Fruit fly (Drosophila melanogaster): Measurements from ENCODE around the gene Grx3.

The Grx3 gene

dm6 chr2L:13387255-13387654 lies 21.0 kb downstream of the Grx3 start, which contains the start of the genes Ing5 and CG7099 (continued):
- TF ChIP-seq peb (GFP tag; IDR thresholded peaks at IDR 0.05) (peak; percentile 94), CG4820 (GFP tag; optimal IDR thresholded peaks at IDR 0.05) (peak; percentile 94), trem (tag; optimal IDR thresholded peaks at IDR 0.05) (peak; percentile 95), CG7745 (tag; optimal IDR thresholded peaks at IDR 0.05) (peak; percentile 54), Rfx (GFP tag; IDR thresholded peaks at IDR 0.05) (peak; percentile 98), CG11398 (GFP tag; optimal IDR thresholded peaks at IDR 0.05) (peak; percentile 60), dati (GFP tag; IDR thresholded peaks at IDR 0.05) (peak; percentile 88), CG15514 (GFP tag; optimal IDR thresholded peaks at IDR 0.05) (peak; percentile 92), Ravus (GFP tag; IDR thresholded peaks at IDR 0.05) (peak; percentile 92), CG3163 (GFP tag; optimal IDR thresholded peaks at IDR 0.05) (peak; percentile 61), Tbp (GFP tag; optimal IDR thresholded peaks at IDR 0.05) (no peak), CG7271 (tag; optimal IDR thresholded peaks at IDR 0.05) (peak; percentile 89), Blimp-1 (GFP tag; optimal IDR thresholded peaks at IDR 0.05) (peak; percentile 94), Gug (GFP tag; IDR thresholded peaks at IDR 0.05) (peak; percentile 96), org-1 (GFP tag; optimal IDR thresholded peaks at IDR 0.05) (peak; percentile 84), abd-A (tag; optimal IDR thresholded peaks at IDR 0.05) (no peak), slbo (GFP tag; IDR thresholded peaks at IDR 0.05) (peak; percentile 99), sens-2 (GFP tag; IDR thresholded peaks at IDR 0.05) (peak; percentile 92), Xrp1 (GFP tag; IDR thresholded peaks at IDR 0.05) (peak; percentile 98), Dek (tag; optimal IDR thresholded peaks at IDR 0.05) (peak; percentile 94), CG6689 (GFP tag; IDR thresholded peaks at IDR 0.05) (peak; percentile 96), CG10462 (GFP tag; optimal IDR thresholded peaks at IDR 0.05) (peak; percentile 95), nom (GFP tag; optimal IDR thresholded peaks at IDR 0.05) (peak; percentile 82), CG32532 (GFP tag; IDR thresholded peaks at IDR 0.05) (peak; percentile 98), al (GFP tag; IDR thresholded peaks at IDR 0.05) (peak; percentile 97), HmgD (GFP tag; optimal IDR thresholded peaks at IDR 0.05) (peak; percentile 60), CG2199 (GFP tag; IDR thresholded peaks at IDR 0.05) (peak; percentile 94), shn (GFP tag; optimal IDR thresholded peaks at IDR 0.05) (peak; percentile 84), CG1647 (GFP tag; optimal IDR thresholded peaks at IDR 0.05) (peak; percentile 94), Aef1 (GFP tag; IDR thresholded peaks at IDR 0.05) (peak; percentile 98), CG15269 (tag; optimal IDR thresholded peaks at IDR 0.05) (peak; percentile 96), CG2120 (GFP tag; optimal IDR thresholded peaks at IDR 0.05) (peak; percentile 97), fd64A (GFP tag; optimal IDR thresholded peaks at IDR 0.05) (peak; percentile 77), mld (GFP tag; IDR thresholded peaks at IDR 0.05; ENCODE audit: partially characterized antibody) (no peak), hb (GFP tag; IDR thresholded peaks at IDR 0.05; ENCODE audit: partially characterized antibody) (peak; percentile 76; the same call in 2 of the 3 replicates), gt (GFP tag; IDR thresholded peaks at IDR 0.05) (peak; percentile 92), CG4404 (GFP tag; IDR thresholded peaks at IDR 0.05) (peak; percentile 96), sr (GFP tag; IDR thresholded peaks at IDR 0.05) (peak; percentile 76; the same call in 2 of the 3 replicates), CG10543 (GFP tag; optimal IDR thresholded peaks at IDR 0.05) (peak; percentile 92), CrebB (tag; optimal IDR thresholded peaks at IDR 0.05) (peak; percentile 89), exex (tag; optimal IDR thresholded peaks at IDR 0.05) (peak; percentile 97), D (optimal IDR thresholded peaks at IDR 0.05) (no peak), D (GFP tag; optimal IDR thresholded peaks at IDR 0.05) (peak; percentile 91), CG17361 (GFP tag; IDR thresholded peaks at IDR 0.05) (peak; percentile 97), CG7963 (GFP tag; IDR thresholded peaks at IDR 0.05; ENCODE audit: partially characterized antibody) (peak; percentile 45; the same call in 2 of the 3 replicates), CG12744 (GFP tag; optimal IDR thresholded peaks at IDR 0.05) (peak; percentile 90), CG17186 (GFP tag; optimal IDR thresholded peaks at IDR 0.05) (peak; percentile 89), Oaz (GFP tag; IDR thresholded peaks at IDR 0.05) (peak; percentile 92), cato (GFP tag; optimal IDR thresholded peaks at IDR 0.05; ENCODE audit: borderline replicate concordance) (peak; percentile 94), Nf-YC (tag; optimal IDR thresholded peaks at IDR 0.05) (peak; percentile 89), rib (GFP tag; IDR thresholded peaks at IDR 0.05) (peak; percentile 93), CG8089 (GFP tag; optimal IDR thresholded peaks at IDR 0.05) (peak; percentile 77)
